Worm (Caenorhabditis elegans) whole organism, L3 larva: ENCODE results near the gene K02E11.3.

Experiments
- R02D3.7 ChIP-seq: fragments of 150-350 bp; optimal IDR thresholded peaks from 2 replicates; lab custom pipeline; 2014; ENCODE audit warnings: missing biosample characterization, missing genetic modification characterization
- ama-1 ChIP-seq: fragments of 150-350 bp; optimal IDR thresholded peaks from 2 replicates; lab custom pipeline; 2018
- ceh-16 ChIP-seq: sonication (generic microtip); optimal IDR thresholded peaks from 2 replicates; lab custom pipeline; 2017; ENCODE audit warnings: missing biosample characterization, missing genetic modification characterization
- ceh-28 ChIP-seq: fragments of 150-350 bp; optimal IDR thresholded peaks from 2 replicates; lab custom pipeline; 2014; ENCODE audit warnings: missing biosample characterization, missing genetic modification reagents, missing genetic modification characterization
- ceh-82 ChIP-seq: fragments of 150-350 bp; optimal IDR thresholded peaks from 2 replicates; lab custom pipeline; 2014; ENCODE audit warnings: missing biosample characterization, missing genetic modification characterization
- ceh-9 ChIP-seq: sonication (generic microtip); optimal IDR thresholded peaks from 2 replicates; lab custom pipeline; 2018; ENCODE audit warnings: missing biosample characterization, missing genetic modification characterization
- daf-12 ChIP-seq: fragments of 150-350 bp; optimal IDR thresholded peaks from 2 replicates; lab custom pipeline; 2014; ENCODE audit warnings: missing biosample characterization, missing genetic modification reagents, missing genetic modification characterization
- egl-27 ChIP-seq: sonication (generic microtip); optimal IDR thresholded peaks from 4 replicates; lab custom pipeline; 2017; ENCODE audit warnings: missing biosample characterization, missing genetic modification reagents, missing genetic modification characterization
- egl-5 ChIP-seq: fragments of 150-350 bp; optimal IDR thresholded peaks from 2 replicates; lab custom pipeline; 2017; ENCODE audit warnings: missing biosample characterization, missing genetic modification reagents, missing genetic modification characterization, inconsistent platforms
- elt-1 ChIP-seq: fragments of 150-350 bp; optimal IDR thresholded peaks from 2 replicates; lab custom pipeline; 2014; ENCODE audit warnings: missing biosample characterization, missing genetic modification characterization
- elt-3 ChIP-seq, 3 experiments: fragments of 150-350 bp in 1 of 3; sonication (generic microtip) in 2 of 3; optimal IDR thresholded peaks; 2 replicates in 2 of 3; 4 replicates in 1 of 3; lab custom pipeline; 2014 to 2017; ENCODE audit warnings: missing biosample characterization in 3 of 3, missing genetic modification characterization in 3 of 3
- eor-1 ChIP-seq, 2 experiments: fragments of 150-350 bp; optimal IDR thresholded peaks; 2 replicates each; lab custom pipeline; 2014 to 2018; ENCODE audit warnings: missing biosample characterization in 2 of 2, missing genetic modification characterization in 2 of 2
- fkh-10 ChIP-seq: sonication (generic microtip); optimal IDR thresholded peaks from 2 replicates; lab custom pipeline; 2017; ENCODE audit warnings: missing biosample characterization, missing genetic modification reagents, missing genetic modification characterization
- fkh-2 ChIP-seq: fragments of 150-350 bp; optimal IDR thresholded peaks from 2 replicates; lab custom pipeline; 2014; ENCODE audit warnings: missing biosample characterization, missing genetic modification reagents, missing genetic modification characterization
- hmg-11 ChIP-seq: sonication (generic microtip); optimal IDR thresholded peaks from 2 replicates; lab custom pipeline; 2016; ENCODE audit warnings: missing genetic modification characterization, missing compliant biosample characterization
- lin-15B ChIP-seq: fragments of 150-350 bp; optimal IDR thresholded peaks from 2 replicates; lab custom pipeline; 2014; ENCODE audit warnings: missing biosample characterization, missing genetic modification characterization
- mdl-1 ChIP-seq: fragments of 150-350 bp; optimal IDR thresholded peaks from 2 replicates; lab custom pipeline; 2014; ENCODE audit warnings: missing biosample characterization, missing genetic modification characterization
- mml-1 ChIP-seq: fragments of 150-350 bp; sonication (generic microtip); optimal IDR thresholded peaks from 3 replicates; lab custom pipeline; 2014; ENCODE audit warnings: missing biosample characterization, missing genetic modification characterization
- nfya-1 ChIP-seq: sonication (generic microtip); optimal IDR thresholded peaks from 2 replicates; lab custom pipeline; 2017; ENCODE audit warnings: missing genetic modification characterization, mild to moderate bottlenecking, missing compliant biosample characterization, antibody characterized with exemption, moderate library complexity; ENCODE audit not compliant: insufficient read depth
- nhr-11 ChIP-seq: fragments of 150-350 bp; optimal IDR thresholded peaks from 2 replicates; lab custom pipeline; 2014; ENCODE audit warnings: missing biosample characterization, missing genetic modification characterization
- nhr-237 ChIP-seq: fragments of 150-350 bp; optimal IDR thresholded peaks from 2 replicates; lab custom pipeline; 2014; ENCODE audit warnings: missing biosample characterization, missing genetic modification characterization
- nhr-25 ChIP-seq: sonication (generic microtip); optimal IDR thresholded peaks from 2 replicates; lab custom pipeline; 2017; ENCODE audit warnings: missing biosample characterization, missing genetic modification characterization
- nhr-28 ChIP-seq: fragments of 150-350 bp; optimal IDR thresholded peaks from 2 replicates; lab custom pipeline; 2014; ENCODE audit warnings: missing biosample characterization, missing genetic modification characterization
- nhr-43 ChIP-seq: sonication (generic microtip); optimal IDR thresholded peaks from 2 replicates; lab custom pipeline; 2016; ENCODE audit warnings: mild to moderate bottlenecking, missing genetic modification characterization, missing compliant biosample characterization; ENCODE audit not compliant: poor library complexity, severe bottlenecking
- nhr-67 ChIP-seq: fragments of 150-350 bp; optimal IDR thresholded peaks from 2 replicates; lab custom pipeline; 2014; ENCODE audit warnings: missing biosample characterization, missing genetic modification characterization
- nhr-77 ChIP-seq: fragments of 150-350 bp; optimal IDR thresholded peaks from 2 replicates; lab custom pipeline; 2014; ENCODE audit warnings: missing biosample characterization, missing genetic modification characterization
- skn-1 ChIP-seq: fragments of 150-350 bp; optimal IDR thresholded peaks from 2 replicates; lab custom pipeline; 2014; ENCODE audit warnings: missing biosample characterization, missing genetic modification characterization
- snpc-4 ChIP-seq: fragments of 150-350 bp; optimal IDR thresholded peaks from 2 replicates; lab custom pipeline; 2014; ENCODE audit warnings: missing biosample characterization, missing genetic modification characterization
- tbx-2 ChIP-seq: sonication (generic microtip); optimal IDR thresholded peaks from 2 replicates; lab custom pipeline; 2016; ENCODE audit warnings: mild to moderate bottlenecking, missing genetic modification characterization, missing compliant biosample characterization
- unc-62 ChIP-seq: fragments of 150-350 bp; sonication (generic microtip); optimal IDR thresholded peaks from 4 replicates; lab custom pipeline; 2014; ENCODE audit warnings: missing biosample characterization, missing genetic modification reagents, missing genetic modification characterization
- ztf-4 ChIP-seq: fragments of 150-350 bp; optimal IDR thresholded peaks from 2 replicates; lab custom pipeline; 2014; ENCODE audit warnings: missing biosample characterization, missing genetic modification characterization

The K02E11.3 gene

DNA sequence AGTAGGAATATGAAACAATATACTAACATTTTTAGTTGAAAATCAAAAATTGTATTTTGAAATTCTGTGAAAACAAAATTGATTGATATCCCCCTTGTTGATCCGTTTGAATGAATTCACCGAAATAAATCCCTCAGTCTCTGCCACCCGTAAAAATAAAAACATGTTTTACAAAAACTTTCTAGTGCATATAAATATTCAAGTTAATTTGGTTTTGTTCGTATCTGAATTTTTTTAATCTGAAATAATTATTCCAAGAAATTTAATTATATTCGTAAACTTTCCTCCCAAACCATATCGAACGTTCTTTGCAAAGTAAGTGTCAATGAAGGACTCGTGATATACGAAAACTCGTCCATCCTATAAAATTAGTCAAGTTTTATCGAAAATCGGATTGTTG is 26.4 kb upstream of the K02E11.3 start, which contains the start of gene F40G12.6:
F40G12.6 (minus strand) TSS at position 101 of the 400 bp plus-strand sequence.
- TF ChIP-seq tbx-2 (tag; lab: Kevin White, UChicago) (no peak), nhr-67 (no peak), nhr-25 (tag; lab: Kevin White, UChicago) (no peak), daf-12 (tag; lab: Kevin White, UChicago) (no peak), elt-3 (tag; optimal IDR thresholded peaks at IDR 0.05; lab: Kevin White, UChicago) (no peak), elt-1 (no peak), egl-5 (no peak), nhr-11 (tag; lab: Kevin White, UChicago) (no peak), skn-1 (no peak), ama-1 (no peak), eor-1 (tag; optimal IDR thresholded peaks at IDR 0.05; lab: Kevin White, UChicago) (no peak), ceh-16 (no peak), fkh-10 (no peak), ceh-9 (tag; lab: Kevin White, UChicago) (no peak), ceh-82 (tag; lab: Kevin White, UChicago) (no peak)

DNA sequence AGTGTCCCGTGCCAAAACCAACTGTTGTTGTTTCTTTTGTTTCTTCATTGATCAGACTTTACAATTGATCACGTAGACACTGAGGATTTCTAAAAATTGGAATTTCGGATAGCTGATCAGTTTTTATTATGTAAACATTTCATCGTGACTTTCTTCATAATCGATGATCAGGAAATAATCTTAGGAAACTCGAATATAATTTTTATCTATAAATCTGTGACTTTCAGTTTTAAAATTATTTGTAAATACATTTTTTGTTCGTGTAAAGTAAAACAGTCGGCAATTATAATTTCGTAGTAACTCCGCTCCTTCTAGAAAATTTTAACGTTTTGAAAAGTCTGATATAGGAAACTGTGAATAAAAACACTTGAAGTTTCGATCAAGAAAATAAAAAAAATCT is 24.1 kb upstream of the K02E11.3 start, which contains the start of gene F40G12.5:
F40G12.5 (minus strand) TSS at position 101 of the 400 bp plus-strand sequence.
- TF ChIP-seq eor-1 (tag; optimal IDR thresholded peaks at IDR 0.05; lab: Kevin White, UChicago) (no peak), nhr-28 (no peak), fkh-2 (no peak), elt-3 (tag; optimal IDR thresholded peaks at IDR 0.05; lab: Kevin White, UChicago) (no peak), hmg-11 (tag; lab: Kevin White, UChicago) (no peak), nhr-11 (tag; lab: Kevin White, UChicago) (no peak), ztf-4 (tag; lab: Kevin White, UChicago) (no peak), snpc-4 (tag; lab: Kevin White, UChicago) (no peak), nhr-237 (tag; lab: Kevin White, UChicago) (no peak), mml-1 (tag; lab: Kevin White, UChicago) (no peak)

DNA sequence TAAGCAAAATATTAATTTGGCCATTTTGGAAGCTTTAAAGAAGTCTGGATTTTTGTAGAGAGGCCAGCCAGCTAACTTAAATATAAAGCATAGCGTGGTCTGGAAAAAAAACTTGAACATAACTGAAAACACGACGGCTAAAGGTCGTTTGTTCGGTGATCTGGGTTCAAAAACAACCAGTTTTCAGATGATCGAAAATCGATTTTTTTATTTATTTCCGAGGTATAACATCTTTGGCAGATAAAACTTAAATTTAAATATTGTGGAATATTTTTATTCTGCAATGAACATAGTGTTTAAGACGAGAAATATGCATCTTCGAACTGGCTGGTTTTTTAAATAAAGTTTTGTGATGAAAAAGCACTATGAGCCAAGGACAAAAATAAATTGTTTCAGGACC is 22.0 kb upstream of the K02E11.3 start, which contains the start of gene F40G12.4:
F40G12.4 (minus strand) TSS at position 101 of the 400 bp plus-strand sequence.
- no peak for TF ChIP-seq nhr-67
- TF ChIP-seq nhr-25 (tag; lab: Kevin White, UChicago), result no peak
- TF ChIP-seq nhr-77 (tag; lab: Kevin White, UChicago), result no peak
- no peak for TF ChIP-seq nfya-1
- no peak for TF ChIP-seq hmg-11 (tag; lab: Kevin White, UChicago)
- TF ChIP-seq nhr-28, result no peak
- no peak for TF ChIP-seq nhr-11 (tag; lab: Kevin White, UChicago)
- no peak for TF ChIP-seq nhr-43 (tag; lab: Kevin White, UChicago)

DNA sequence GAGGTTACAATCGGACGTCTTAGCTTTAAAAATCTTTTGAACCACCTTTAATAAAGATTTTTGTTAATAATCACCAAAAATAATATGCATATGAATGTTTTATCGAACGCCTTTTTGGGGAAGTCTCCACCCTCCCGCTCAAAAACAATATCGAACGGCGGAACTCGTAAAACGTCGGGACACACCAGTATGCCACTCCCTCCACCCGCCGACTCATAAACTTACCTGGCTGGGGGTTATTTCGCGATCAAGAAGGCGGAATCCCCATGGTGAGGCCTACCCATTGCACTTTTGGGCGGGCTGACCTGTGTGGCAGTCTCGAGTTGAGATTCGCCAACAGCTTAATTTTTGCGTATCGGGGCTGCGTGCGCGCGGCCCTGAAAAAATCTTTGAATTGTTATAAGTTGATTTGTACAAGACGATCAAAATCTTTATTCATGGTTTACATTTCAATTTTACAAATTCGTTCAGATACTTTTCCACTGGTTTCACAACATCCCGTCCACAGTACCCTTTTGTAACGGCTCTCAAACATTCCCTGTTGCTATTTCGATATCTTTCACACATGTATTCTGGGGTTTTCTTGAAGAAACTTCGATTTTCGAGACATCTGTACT is 20.8 kb upstream of the K02E11.3 start:
- peak; percentile 1 for TF ChIP-seq snpc-4 (tag; lab: Kevin White, UChicago)
- no peak for TF ChIP-seq mdl-1

DNA sequence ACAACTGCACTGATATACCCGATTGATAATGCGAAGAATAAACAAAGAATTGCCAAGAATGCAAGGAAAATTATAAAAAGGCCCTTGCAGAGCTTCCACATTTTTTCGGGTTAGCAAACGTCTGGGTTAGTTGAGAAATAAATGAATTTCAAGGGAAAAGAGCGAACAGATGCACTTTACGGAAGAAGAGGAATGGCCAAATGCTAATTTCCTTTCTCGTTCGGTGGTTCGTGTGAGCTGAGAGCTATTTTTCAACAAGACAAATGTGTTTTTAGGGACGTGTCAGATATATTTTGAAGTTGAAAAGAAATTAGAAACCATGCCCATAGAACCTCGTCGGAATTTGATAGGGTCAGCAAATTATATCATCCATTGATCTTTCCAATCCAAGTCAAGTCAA is 14.2 kb upstream of the K02E11.3 start, which contains the start of gene F40G12.2:
F40G12.2 (minus strand) TSS at position 101 of the 400 bp plus-strand sequence.
- TF ChIP-seq tbx-2 (tag; lab: Kevin White, UChicago) (no peak), ama-1 (no peak), egl-27 (no peak), nhr-25 (tag; lab: Kevin White, UChicago) (no peak), daf-12 (tag; lab: Kevin White, UChicago) (no peak), nhr-237 (tag; lab: Kevin White, UChicago) (no peak), unc-62 (GFP tag; lab: Kevin White, UChicago) (no peak), nhr-77 (tag; lab: Kevin White, UChicago) (no peak), lin-15B (tag; lab: Kevin White, UChicago) (no peak), nhr-28 (no peak), ceh-28 (no peak), nhr-11 (tag; lab: Kevin White, UChicago) (no peak), eor-1 (tag; optimal IDR thresholded peaks at IDR 0.05; lab: Kevin White, UChicago) (no peak), nhr-67 (no peak)
- TF ChIP-seq, all 47 proteins: peak for 0

DNA sequence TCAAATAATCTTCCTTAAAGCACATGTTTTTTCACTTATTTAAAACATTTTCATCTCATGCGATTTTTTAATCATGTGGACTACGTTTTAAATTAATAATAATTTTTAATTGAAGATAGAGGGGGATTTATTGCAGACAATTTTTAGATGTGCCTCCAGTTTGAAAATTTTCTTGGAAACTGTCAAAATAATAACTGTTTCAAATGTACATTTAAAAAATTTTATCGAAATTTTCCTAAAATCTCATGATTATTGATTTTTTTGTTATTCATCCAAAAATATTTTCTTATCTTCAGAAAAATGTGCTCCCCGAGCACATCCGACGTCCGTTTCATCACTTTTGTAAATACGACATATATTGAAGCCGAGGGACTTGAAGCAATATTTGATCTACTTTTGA is 10.2 kb upstream of the K02E11.3 start, which contains the start of gene sre-8:
sre-8 (plus strand) TSS at position 301 of the 400 bp plus-strand sequence.
- TF ChIP-seq ceh-82 (tag; lab: Kevin White, UChicago) (no peak), R02D3.7 (tag; lab: Kevin White, UChicago) (no peak)
